Worm (Caenorhabditis elegans): ENCODE measurements around the gene grl-12.

The grl-12 gene

DNA sequence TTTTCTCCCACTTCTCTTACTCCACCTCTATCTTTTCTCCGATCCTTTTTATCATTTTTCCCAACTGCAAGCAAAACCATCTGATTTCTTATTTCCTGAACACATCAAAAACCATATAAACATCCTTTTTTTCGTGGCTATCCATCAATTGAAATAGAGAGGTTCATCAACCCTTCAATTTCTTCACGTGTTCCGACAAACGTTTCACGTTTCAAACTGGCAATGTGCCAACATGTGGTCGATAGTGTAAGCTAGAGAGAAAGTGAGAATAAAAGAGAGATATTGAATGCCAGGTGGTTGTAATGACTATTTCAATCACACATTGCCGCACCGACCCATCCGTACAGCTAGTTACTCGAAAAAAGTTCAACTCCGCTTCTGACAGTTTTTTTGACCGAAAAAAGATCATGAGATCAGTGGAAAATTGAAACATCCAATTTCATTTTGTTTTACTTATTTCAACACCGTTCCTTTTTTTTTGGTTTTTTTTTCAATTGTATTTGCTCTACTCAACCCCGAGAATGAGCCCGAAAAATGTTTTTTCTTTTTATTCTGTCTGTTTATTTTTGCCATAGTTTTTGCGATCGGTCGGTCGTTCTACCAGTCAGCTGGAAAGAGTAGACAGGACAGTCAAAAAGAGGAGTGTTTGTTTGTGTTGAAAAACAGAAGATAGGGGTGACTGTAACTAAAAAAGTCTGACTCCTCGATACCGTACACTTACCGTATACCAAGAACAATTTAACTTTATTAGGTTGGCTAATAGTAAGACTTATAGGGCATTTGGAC lies 22.0 kb upstream of the grl-12 start:
- TF ChIP-seq hlh-11 (tag; optimal IDR thresholded peaks at IDR 0.05) (peak; percentile 79), nhr-237 (tag; optimal IDR thresholded peaks at IDR 0.05) (no peak), nhr-10 (tag; optimal IDR thresholded peaks at IDR 0.05) (no peak), daf-12 (tag; optimal IDR thresholded peaks at IDR 0.05) (no peak), zag-1 (tag; optimal IDR thresholded peaks at IDR 0.05) (no peak), F44E2.7 (GFP tag; IDR thresholded peaks at IDR 0.05) (no peak), Y105C5A.15 (GFP tag; IDR thresholded peaks at IDR 0.05) (no peak), ama-1 (optimal IDR thresholded peaks at IDR 0.05) (no peak), gei-8 (GFP tag; optimal IDR thresholded peaks at IDR 0.05) (peak; percentile 0), madf-9 (GFP tag; conservative IDR thresholded peaks at IDR 0.05) (no peak), nhr-76 (tag; optimal IDR thresholded peaks at IDR 0.05) (no peak), cey-2 (tag; optimal IDR thresholded peaks at IDR 0.05; ENCODE audit: borderline replicate concordance, insufficient read depth) (no peak), D1046.2 (GFP tag; IDR thresholded peaks at IDR 0.05) (no peak), ztf-7 (tag; optimal IDR thresholded peaks at IDR 0.05) (no peak), duxl-1 (tag; optimal IDR thresholded peaks at IDR 0.05; ENCODE audit: poor library complexity) (no peak), mxl-3 (GFP tag; optimal IDR thresholded peaks at IDR 0.05) (peak; percentile 82), daf-16 (GFP tag; optimal IDR thresholded peaks at IDR 0.05) (no peak), daf-16 (tag; optimal IDR thresholded peaks at IDR 0.05) (peak; percentile 41), fos-1 (tag; optimal IDR thresholded peaks at IDR 0.05) (no peak), dpl-1 (GFP tag; optimal IDR thresholded peaks at IDR 0.05) (no peak), dve-1 (tag; optimal IDR thresholded peaks at IDR 0.05; ENCODE audit: insufficient read depth) (no peak), lsy-2 (tag; optimal IDR thresholded peaks at IDR 0.05) (peak in 1 of 2 experiments; percentile 22), hmg-1.1 (GFP tag; IDR thresholded peaks at IDR 0.05) (no peak), arid-1 (GFP tag; conservative IDR thresholded peaks at IDR 0.05) (no peak), Y75B8A.6 (GFP tag; IDR thresholded peaks at IDR 0.05) (no peak), mxl-2 (GFP tag; conservative IDR thresholded peaks at IDR 0.05) (no peak), tag-97 (GFP tag; IDR thresholded peaks at IDR 0.05) (no peak), aha-1 (tag) (peak; percentile 56), lim-7 (GFP tag; IDR thresholded peaks at IDR 0.05) (no peak), tra-1 (GFP tag; IDR thresholded peaks at IDR 0.05) (0 out of 2 replicates have a peak, but pooled peaks have one; percentile 56), ZK337.2 (GFP tag; IDR thresholded peaks at IDR 0.05) (no peak), dmd-6 (GFP tag; IDR thresholded peaks at IDR 0.05) (peak; percentile 85), jun-1 (tag; optimal IDR thresholded peaks at IDR 0.05) (no peak), F37D6.2 (tag; optimal IDR thresholded peaks at IDR 0.05) (no peak), fkh-10 (GFP tag; optimal IDR thresholded peaks at IDR 0.05) (no peak), lin-15B (tag; optimal IDR thresholded peaks at IDR 0.05) (no peak), hlh-30 (tag; optimal IDR thresholded peaks at IDR 0.05; ENCODE audit: insufficient read depth) (peak; percentile 67), R02D3.7 (tag; optimal IDR thresholded peaks at IDR 0.05) (no peak), ceh-44 (GFP tag; IDR thresholded peaks at IDR 0.05) (no peak), nhr-41 (GFP tag; IDR thresholded peaks at IDR 0.05) (no peak), unc-130 (GFP tag; optimal IDR thresholded peaks at IDR 0.05) (no peak), lin-13 (GFP tag; optimal IDR thresholded peaks at IDR 0.05) (no peak), nhr-42 (GFP tag; IDR thresholded peaks at IDR 0.05) (no peak), mep-1 (tag; optimal IDR thresholded peaks at IDR 0.05) (no peak), skn-1 (tag; optimal IDR thresholded peaks at IDR 0.05) (no peak), snpc-1.2 (GFP tag; IDR thresholded peaks at IDR 0.05) (no peak), ceh-32 (tag; optimal IDR thresholded peaks at IDR 0.05; ENCODE audit: poor library complexity) (no peak), nhr-11 (tag; optimal IDR thresholded peaks at IDR 0.05) (peak; percentile 42), mdt-29 (GFP tag; IDR thresholded peaks at IDR 0.05) (no peak), zfp-3 (GFP tag; conservative IDR thresholded peaks at IDR 0.05) (no peak), egl-27 (tag; optimal IDR thresholded peaks at IDR 0.05) (no peak)
